Worm (Caenorhabditis elegans) whole organism, L2 larva: ENCODE data around the gene srx-66.

Experiments used
- C34F6.9 ChIP-seq: fragments of 150-350 bp; optimal IDR thresholded peaks from 2 replicates; lab custom pipeline; 2014; ENCODE audit warnings: missing biosample characterization, missing genetic modification characterization
- F13H6.1 ChIP-seq: sonication (generic microtip); optimal IDR thresholded peaks from 2 replicates; lab custom pipeline; 2016; ENCODE audit warnings: missing genetic modification characterization, missing compliant biosample characterization
- R02D3.7 ChIP-seq: fragments of 150-350 bp; optimal IDR thresholded peaks from 2 replicates; lab custom pipeline; 2014; ENCODE audit warnings: missing biosample characterization, missing genetic modification characterization
- ZK546.5 ChIP-seq: sonication (generic microtip); optimal IDR thresholded peaks from 2 replicates; lab custom pipeline; 2017; ENCODE audit warnings: missing biosample characterization, missing genetic modification characterization
- alr-1 ChIP-seq: fragments of 150-350 bp; optimal IDR thresholded peaks from 2 replicates; lab custom pipeline; 2014; ENCODE audit warnings: missing biosample characterization, missing genetic modification characterization
- aly-2 ChIP-seq: fragments of 150-350 bp; optimal IDR thresholded peaks from 2 replicates; lab custom pipeline; 2014; ENCODE audit warnings: missing biosample characterization, missing genetic modification characterization
- ama-1 ChIP-seq: fragments of 150-350 bp; optimal IDR thresholded peaks from 2 replicates; lab custom pipeline; 2018; ENCODE audit warnings: inconsistent platforms
- ceh-16 ChIP-seq: fragments of 150-350 bp; optimal IDR thresholded peaks from 2 replicates; lab custom pipeline; 2014; ENCODE audit warnings: missing biosample characterization, missing genetic modification characterization
- ceh-82 ChIP-seq: fragments of 150-350 bp; optimal IDR thresholded peaks from 2 replicates; lab custom pipeline; 2014; ENCODE audit warnings: missing biosample characterization, missing genetic modification characterization
- dmd-4 ChIP-seq: sonication (generic microtip); optimal IDR thresholded peaks from 2 replicates; lab custom pipeline; 2017; ENCODE audit warnings: missing biosample characterization, missing genetic modification characterization
- egl-27 ChIP-seq: sonication (generic microtip); optimal IDR thresholded peaks from 3 replicates; lab custom pipeline; 2017; ENCODE audit warnings: missing biosample characterization, missing genetic modification reagents, missing genetic modification characterization
- elt-1 ChIP-seq: fragments of 150-350 bp; optimal IDR thresholded peaks from 2 replicates; lab custom pipeline; 2014; ENCODE audit warnings: missing biosample characterization, missing genetic modification characterization
- fos-1 ChIP-seq: fragments of 150-350 bp; optimal IDR thresholded peaks from 2 replicates; lab custom pipeline; 2014; ENCODE audit warnings: missing biosample characterization, missing genetic modification characterization
- gmeb-1 ChIP-seq: fragments of 150-350 bp; optimal IDR thresholded peaks from 2 replicates; lab custom pipeline; 2014; ENCODE audit warnings: missing biosample characterization, missing genetic modification characterization
- lin-11 ChIP-seq: fragments of 150-350 bp; sonication (generic microtip); optimal IDR thresholded peaks from 2 replicates; lab custom pipeline; 2014; ENCODE audit warnings: missing biosample characterization, missing genetic modification characterization, inconsistent platforms, mixed read lengths
- lin-13 ChIP-seq: fragments of 150-350 bp; optimal IDR thresholded peaks from 2 replicates; lab custom pipeline; 2014; ENCODE audit warnings: missing biosample characterization, missing genetic modification reagents, missing genetic modification characterization
- lin-39 ChIP-seq: fragments of 150-350 bp; optimal IDR thresholded peaks from 2 replicates; lab custom pipeline; 2014; ENCODE audit warnings: missing biosample characterization, missing genetic modification reagents, missing genetic modification characterization
- lsy-2 ChIP-seq, 2 experiments: fragments of 150-350 bp in 1 of 2; sonication (generic microtip) in 1 of 2; optimal IDR thresholded peaks; 2 replicates each; lab custom pipeline; 2014 to 2017; ENCODE audit warnings: missing biosample characterization in 2 of 2, missing genetic modification characterization in 2 of 2
- mab-5 ChIP-seq: fragments of 150-350 bp; optimal IDR thresholded peaks from 2 replicates; lab custom pipeline; 2014; ENCODE audit warnings: missing biosample characterization, missing genetic modification characterization
- mdl-1 ChIP-seq, 2 experiments: fragments of 150-350 bp in 1 of 2; sonication (generic microtip) in 1 of 2; optimal IDR thresholded peaks; 2 replicates each; lab custom pipeline; 2017; ENCODE audit warnings: missing biosample characterization in 2 of 2, missing genetic modification characterization in 2 of 2
- nhr-10 ChIP-seq: sonication (generic microtip); optimal IDR thresholded peaks from 2 replicates; lab custom pipeline; 2017; ENCODE audit warnings: missing biosample characterization, missing genetic modification characterization
- nhr-11 ChIP-seq: fragments of 150-350 bp; optimal IDR thresholded peaks from 2 replicates; lab custom pipeline; 2014; ENCODE audit warnings: missing biosample characterization, missing genetic modification characterization
- nhr-12 ChIP-seq: fragments of 150-350 bp; optimal IDR thresholded peaks from 2 replicates; lab custom pipeline; 2014; ENCODE audit warnings: missing biosample characterization, missing genetic modification characterization
- nhr-21 ChIP-seq: fragments of 150-350 bp; optimal IDR thresholded peaks from 2 replicates; lab custom pipeline; 2014; ENCODE audit warnings: missing biosample characterization, missing genetic modification characterization
- nhr-6 ChIP-seq: fragments of 150-350 bp; optimal IDR thresholded peaks from 2 replicates; lab custom pipeline; 2014; ENCODE audit warnings: missing biosample characterization, missing genetic modification characterization
- nhr-77 ChIP-seq: fragments of 150-350 bp; optimal IDR thresholded peaks from 2 replicates; lab custom pipeline; 2014; ENCODE audit warnings: missing biosample characterization, missing genetic modification characterization
- peb-1 ChIP-seq: fragments of 150-350 bp; optimal IDR thresholded peaks from 2 replicates; lab custom pipeline; 2014; ENCODE audit warnings: missing biosample characterization, missing genetic modification characterization
- skn-1 ChIP-seq: sonication (generic microtip); optimal IDR thresholded peaks from 2 replicates; lab custom pipeline; 2017; ENCODE audit warnings: missing biosample characterization, missing genetic modification characterization
- sma-3 ChIP-seq: sonication (generic microtip); optimal IDR thresholded peaks from 2 replicates; lab custom pipeline; 2016; ENCODE audit warnings: missing genetic modification reagents, missing genetic modification characterization, missing compliant biosample characterization
- sma-9 ChIP-seq, 2 experiments: fragments of 150-350 bp in 1 of 2; sonication (generic microtip) in 1 of 2; optimal IDR thresholded peaks; 2 replicates each; lab custom pipeline; 2014 to 2016; ENCODE audit warnings: missing genetic modification characterization in 2 of 2, mild to moderate bottlenecking in 1 of 2, missing biosample characterization in 1 of 2, missing compliant biosample characterization in 1 of 2, missing genetic modification reagents in 1 of 2, moderate library complexity in 1 of 2
- snpc-4 ChIP-seq: fragments of 150-350 bp; optimal IDR thresholded peaks from 2 replicates; lab custom pipeline; 2014; ENCODE audit warnings: missing biosample characterization, missing genetic modification characterization
- unc-55 ChIP-seq: fragments of 150-350 bp; sonication (generic microtip); optimal IDR thresholded peaks from 3 replicates; lab custom pipeline; 2014; ENCODE audit warnings: missing biosample characterization, missing genetic modification reagents, missing genetic modification characterization
- unc-62 ChIP-seq: fragments of 150-350 bp; optimal IDR thresholded peaks from 2 replicates; lab custom pipeline; 2014; ENCODE audit warnings: missing biosample characterization, missing genetic modification reagents, missing genetic modification characterization
- zag-1 ChIP-seq: fragments of 150-350 bp; optimal IDR thresholded peaks from 2 replicates; lab custom pipeline; 2014; ENCODE audit warnings: missing biosample characterization, missing genetic modification characterization
- ztf-1 ChIP-seq: fragments of 200-800 bp; sonication (Bioruptor generic); conservative IDR thresholded peaks from 2 replicates; pipeline ENCODE4 v1.3.6; 2022; ENCODE audit warnings: missing genetic modification characterization, missing compliant biosample characterization
- ztf-11 ChIP-seq: sonication (generic microtip); optimal IDR thresholded peaks from 2 replicates; lab custom pipeline; 2017; ENCODE audit warnings: missing biosample characterization, missing genetic modification characterization
- ztf-4 ChIP-seq: fragments of 150-350 bp; optimal IDR thresholded peaks from 2 replicates; lab custom pipeline; 2014; ENCODE audit warnings: missing biosample characterization, missing genetic modification characterization

srx-66 gene

ce11 chrV:3919289-3919688 lies at the start of gene srx-66:
TSS of gene srx-66 (plus strand) at chrV:3919589.
- no peak for TF ChIP-seq peb-1 (tag; lab: Kevin White, UChicago)
- TF ChIP-seq alr-1 (tag; lab: Kevin White, UChicago), result no peak
- no peak for TF ChIP-seq sma-3 (GFP tag; lab: Kevin White, UChicago)
- no peak for TF ChIP-seq lsy-2 (tag; optimal IDR thresholded peaks at IDR 0.05; lab: Kevin White, UChicago)
- TF ChIP-seq nhr-10 (tag; lab: Kevin White, UChicago), result no peak
- no peak for TF ChIP-seq ZK546.5 (tag; lab: Kevin White, UChicago)
- no peak for TF ChIP-seq ztf-4 (tag; lab: Kevin White, UChicago)
- TF ChIP-seq ztf-11, result no peak
- TF ChIP-seq C34F6.9 (tag; lab: Kevin White, UChicago), result no peak

- TF ChIP-seq R02D3.7 (tag; lab: Kevin White, UChicago) (no peak), sma-9 (GFP tag; optimal IDR thresholded peaks at IDR 0.05; lab: Kevin White, UChicago) (no peak), sma-9 (tag; optimal IDR thresholded peaks at IDR 0.05; lab: Kevin White, UChicago) (no peak), lin-39 (tag; lab: Kevin White, UChicago) (no peak), fos-1 (tag; lab: Kevin White, UChicago) (no peak), ztf-1 (no peak), ceh-16 (no peak), lin-13 (GFP tag; lab: Kevin White, UChicago) (no peak), ztf-11 (no peak), mab-5 (tag; lab: Kevin White, UChicago) (no peak), egl-27 (tag; lab: Kevin White, UChicago) (no peak), ZK546.5 (tag; lab: Kevin White, UChicago) (no peak), gmeb-1 (tag; lab: Kevin White, UChicago) (no peak), unc-55 (GFP tag; lab: Kevin White, UChicago) (no peak), nhr-12 (tag; lab: Kevin White, UChicago) (no peak), aly-2 (tag; lab: Kevin White, UChicago) (no peak), lin-11 (tag; lab: Kevin White, UChicago) (no peak), alr-1 (tag; lab: Kevin White, UChicago) (no peak), peb-1 (tag; lab: Kevin White, UChicago) (no peak), zag-1 (tag; lab: Kevin White, UChicago) (no peak), ztf-4 (tag; lab: Kevin White, UChicago) (peak; percentile 59), lsy-2 (tag; optimal IDR thresholded peaks at IDR 0.05; lab: Kevin White, UChicago) (peak in 1 of 2 experiments; percentile 24), snpc-4 (tag; lab: Kevin White, UChicago) (no peak), nhr-21 (tag; lab: Kevin White, UChicago) (peak; percentile 86), ceh-82 (no peak), ama-1 (no peak), dmd-4 (tag; lab: Kevin White, UChicago) (peak; percentile 62), nhr-6 (tag; lab: Kevin White, UChicago) (peak; percentile 1), nhr-11 (tag; lab: Kevin White, UChicago) (no peak), elt-1 (no peak), unc-62 (GFP tag; lab: Kevin White, UChicago) (no peak), nhr-77 (no peak), C34F6.9 (tag; lab: Kevin White, UChicago) (no peak)
- TF ChIP-seq, all 48 proteins: peak for 5
Observed at ce11 chrV:3870359-3870758, 49.0 kb upstream of the srx-66 start.

- TF ChIP-seq mdl-1 (tag; optimal IDR thresholded peaks at IDR 0.05; lab: Kevin White, UChicago), result no peak
- no peak for TF ChIP-seq nhr-10 (tag; lab: Kevin White, UChicago)
- TF ChIP-seq lin-39 (tag; lab: Kevin White, UChicago), result no peak
- peak in 1 of 2 experiments; percentile 42 for TF ChIP-seq lsy-2 (tag; optimal IDR thresholded peaks at IDR 0.05; lab: Kevin White, UChicago)
- peak; percentile 55 for TF ChIP-seq sma-9 (GFP tag; optimal IDR thresholded peaks at IDR 0.05; lab: Kevin White, UChicago)
- TF ChIP-seq sma-9 (tag; optimal IDR thresholded peaks at IDR 0.05; lab: Kevin White, UChicago), result no peak
- TF ChIP-seq fos-1 (tag; lab: Kevin White, UChicago), result no peak
- peak; percentile 87 for TF ChIP-seq nhr-21 (tag; lab: Kevin White, UChicago)
- no peak for TF ChIP-seq skn-1 (tag; lab: Kevin White, UChicago)
- TF ChIP-seq F13H6.1, result no peak
- peak; percentile 54 for TF ChIP-seq dmd-4 (tag; lab: Kevin White, UChicago)
- peak; percentile 35 for TF ChIP-seq ztf-4 (tag; lab: Kevin White, UChicago)
- peak; percentile 1 for TF ChIP-seq C34F6.9 (tag; lab: Kevin White, UChicago)
Observed at ce11 chrV:3874102-3874744, 45.2 kb upstream of the srx-66 start, which contains the start of gene nhr-158. TSS of gene nhr-158 (minus strand) at chrV:3874152.
